Fruit fly (Drosophila melanogaster) whole organism, embryonic: ENCODE results near the gene CG1840.

ENCODE experiments used
- Awh ChIP-seq: fragments of 200-800 bp; sonication (Bioruptor generic); IDR thresholded peaks from 2 replicates; pipeline ENCODE4, ENCODE4 v1.3.6; 2022; ENCODE audit warnings: missing biosample characterization, missing genetic modification characterization
- CG12071 ChIP-seq: fragments of 200-800 bp; sonication (Bioruptor generic); optimal IDR thresholded peaks from 3 replicates; lab custom pipeline; 2018; ENCODE audit warnings: missing biosample characterization, mild to moderate bottlenecking, missing genetic modification characterization
- CG13287 ChIP-seq: fragments of 200-800 bp; sonication (Bioruptor generic); IDR thresholded peaks from 2 replicates; pipeline ENCODE4 v1.3.6; 2022; ENCODE audit warnings: missing biosample characterization, missing genetic modification characterization; ENCODE audit not compliant: partially characterized antibody
- CG14441 ChIP-seq: fragments of 200-800 bp; sonication (Bioruptor generic); IDR thresholded peaks from 2 replicates; pipeline ENCODE4 v1.3.6; 2022; ENCODE audit warnings: missing biosample characterization, missing genetic modification characterization
- CG14965 ChIP-seq: fragments of 200-800 bp; sonication (Bioruptor generic); optimal IDR thresholded peaks from 2 replicates; lab custom pipeline; 2016; ENCODE audit warnings: missing biosample characterization, missing genetic modification characterization, borderline replicate concordance
- CG17186 ChIP-seq: fragments of 200-800 bp; sonication (Bioruptor generic); optimal IDR thresholded peaks from 3 replicates; lab custom pipeline; 2017; ENCODE audit warnings: missing biosample characterization, missing genetic modification reagents, missing genetic modification characterization
- CG17361 ChIP-seq: fragments of 200-800 bp; sonication (Bioruptor generic); IDR thresholded peaks from 3 replicates; pipeline ENCODE4 v1.3.6; 2022; ENCODE audit warnings: missing biosample characterization, missing genetic modification characterization
- CG18011 ChIP-seq: fragments of 200-800 bp; sonication (Bioruptor generic); optimal IDR thresholded peaks from 2 replicates; lab custom pipeline; 2017; ENCODE audit warnings: missing biosample characterization, missing genetic modification characterization, mild to moderate bottlenecking, moderate library complexity, missing genotype
- CG42726 ChIP-seq: fragments of 200-800 bp; sonication (Bioruptor generic); IDR thresholded peaks from 2 replicates; pipeline ENCODE4 v1.3.6; 2022; ENCODE audit warnings: missing biosample characterization, missing genetic modification characterization; ENCODE audit not compliant: partially characterized antibody
- CG4360 ChIP-seq: fragments of 200-800 bp; sonication (Bioruptor generic); IDR thresholded peaks from 2 replicates; pipeline ENCODE4 v1.3.6; 2022; ENCODE audit warnings: missing biosample characterization, missing genetic modification characterization
- CG43689 ChIP-seq: fragments of 200-800 bp; sonication (Bioruptor generic); IDR thresholded peaks from 2 replicates; pipeline ENCODE4 v1.3.6; 2022; ENCODE audit warnings: missing biosample characterization, missing genetic modification characterization
- CG6683 ChIP-seq: fragments of 200-800 bp; sonication (Bioruptor generic); optimal IDR thresholded peaks from 2 replicates; lab custom pipeline; 2017; ENCODE audit warnings: missing biosample characterization, mild to moderate bottlenecking, missing genetic modification characterization, missing genetic modification reagents
- CG6813 ChIP-seq: fragments of 200-800 bp; sonication (Bioruptor generic); optimal IDR thresholded peaks from 2 replicates; lab custom pipeline; 2017; ENCODE audit warnings: missing biosample characterization, missing genetic modification characterization, mild to moderate bottlenecking, moderate library complexity, missing genetic modification reagents
- CG6854 ChIP-seq: fragments of 200-800 bp; sonication (Bioruptor generic); optimal IDR thresholded peaks from 3 replicates; lab custom pipeline; 2017; ENCODE audit warnings: missing biosample characterization, mild to moderate bottlenecking, missing genetic modification characterization
- CG8089 ChIP-seq: fragments of 200-800 bp; sonication (Bioruptor generic); optimal IDR thresholded peaks from 3 replicates; lab custom pipeline; 2016; ENCODE audit warnings: missing biosample characterization, missing genetic modification characterization
- CG9797 ChIP-seq: fragments of 200-800 bp; sonication (Bioruptor generic); optimal IDR thresholded peaks from 3 replicates; lab custom pipeline; 2018; ENCODE audit warnings: missing biosample characterization, mild to moderate bottlenecking, missing genetic modification characterization
- CoRest ChIP-seq: fragments of 200-800 bp; sonication (Bioruptor generic); optimal IDR thresholded peaks from 3 replicates; lab custom pipeline; 2018; ENCODE audit warnings: missing biosample characterization, mild to moderate bottlenecking, missing genetic modification characterization, moderate library complexity
- Deaf1 ChIP-seq: fragments of 200-800 bp; optimal IDR thresholded peaks from 3 replicates; lab custom pipeline; 2019; ENCODE audit warnings: missing biosample characterization, mild to moderate bottlenecking, missing genetic modification characterization, moderate library complexity
- Doc3 ChIP-seq: fragments of 200-800 bp; sonication (Bioruptor generic); IDR thresholded peaks from 3 replicates; pipeline ENCODE4 v1.3.6; 2022; ENCODE audit warnings: missing biosample characterization, missing genetic modification characterization; ENCODE audit not compliant: partially characterized antibody
- Drgx ChIP-seq: fragments of 200-800 bp; sonication (Bioruptor generic); IDR thresholded peaks from 2 replicates; pipeline ENCODE4 v1.3.6; 2022; ENCODE audit warnings: missing biosample characterization, missing genetic modification characterization
- H15 ChIP-seq: fragments of 200-800 bp; sonication (Bioruptor generic); IDR thresholded peaks from 3 replicates; pipeline ENCODE4 v1.3.6; 2022; ENCODE audit warnings: missing biosample characterization, missing genetic modification characterization
- H2.0 ChIP-seq: fragments of 200-800 bp; sonication (Bioruptor generic); IDR thresholded peaks from 2 replicates; pipeline ENCODE4 v1.3.6; 2022; ENCODE audit warnings: missing biosample characterization, missing genetic modification characterization
- Hey ChIP-seq: fragments of 200-800 bp; sonication (Bioruptor generic); optimal IDR thresholded peaks from 3 replicates; lab custom pipeline; 2018; ENCODE audit warnings: missing biosample characterization, mild to moderate bottlenecking, missing genetic modification characterization
- Hr39 ChIP-seq: fragments of >200 bp; optimal IDR thresholded peaks from 2 replicates; lab custom pipeline; 2017
- Lim3 ChIP-seq: fragments of 200-800 bp; sonication (Bioruptor generic); IDR thresholded peaks from 2 replicates; pipeline ENCODE4 v1.3.6; 2022; ENCODE audit warnings: missing biosample characterization, missing genetic modification characterization
- Lpt ChIP-seq: fragments of >200 bp; optimal IDR thresholded peaks from 2 replicates; lab custom pipeline; 2018; ENCODE audit warnings: missing biosample characterization, missing genetic modification characterization
- MBD-R2 ChIP-seq: fragments of 200-800 bp; sonication (Bioruptor generic); IDR thresholded peaks from 2 replicates; pipeline ENCODE4 v1.3.6; 2022; ENCODE audit warnings: missing biosample characterization, missing genetic modification characterization
- Sox100B ChIP-seq: fragments of 200-800 bp; sonication (Bioruptor generic); optimal IDR thresholded peaks from 3 replicates; lab custom pipeline; 2018; ENCODE audit warnings: missing biosample characterization, mild to moderate bottlenecking, missing genetic modification characterization
- ara ChIP-seq: fragments of 200-800 bp; sonication (Bioruptor generic); IDR thresholded peaks from 2 replicates; pipeline ENCODE4 v1.3.6; 2022; ENCODE audit warnings: missing biosample characterization, missing genetic modification characterization
- ash1 ChIP-seq: fragments of 200-800 bp; sonication (Bioruptor generic); optimal IDR thresholded peaks from 2 replicates; lab custom pipeline; 2018; ENCODE audit warnings: missing biosample characterization, mild to moderate bottlenecking, missing genetic modification characterization
- bbx ChIP-seq: fragments of 200-800 bp; sonication (Bioruptor generic); IDR thresholded peaks from 2 replicates; pipeline ENCODE4 v1.3.6; 2022; ENCODE audit warnings: missing biosample characterization, missing genetic modification characterization; ENCODE audit not compliant: partially characterized antibody
- br ChIP-seq: fragments of >200 bp; optimal IDR thresholded peaks from 2 replicates; lab custom pipeline; 2017
- cas ChIP-seq: fragments of 200-800 bp; sonication (Bioruptor generic); IDR thresholded peaks from 2 replicates; pipeline ENCODE4 v1.3.6; 2022; ENCODE audit warnings: missing biosample characterization, missing genetic modification characterization
- chif ChIP-seq, 2 experiments: fragments of 200-800 bp; sonication (Bioruptor generic); optimal IDR thresholded peaks; 3 replicates each; lab custom pipeline; 2016; ENCODE audit warnings: missing biosample characterization in 2 of 2, missing genetic modification characterization in 2 of 2
- chm ChIP-seq: fragments of 200-800 bp; sonication (Bioruptor generic); IDR thresholded peaks from 2 replicates; pipeline ENCODE4 v1.3.6; 2022; ENCODE audit warnings: missing biosample characterization, missing genetic modification characterization
- ci ChIP-seq: fragments of 200-800 bp; sonication (Bioruptor generic); IDR thresholded peaks from 3 replicates; pipeline ENCODE4 v1.3.6; 2022; ENCODE audit warnings: missing biosample characterization, missing genetic modification characterization
- crp ChIP-seq, 2 experiments: fragments of 200-800 bp; sonication (Bioruptor generic); optimal IDR thresholded peaks; 2 replicates in 1 of 2; 3 replicates in 1 of 2; lab custom pipeline; 2017; ENCODE audit warnings: missing biosample characterization in 2 of 2, missing genetic modification characterization in 2 of 2, mild to moderate bottlenecking in 1 of 2, moderate library complexity in 1 of 2
- eyg ChIP-seq: fragments of 200-800 bp; sonication (Bioruptor generic); optimal IDR thresholded peaks from 3 replicates; lab custom pipeline; 2016; ENCODE audit warnings: missing biosample characterization, missing genetic modification characterization
- fd64A ChIP-seq: fragments of 200-800 bp; sonication (Bioruptor generic); optimal IDR thresholded peaks from 3 replicates; lab custom pipeline; 2018; ENCODE audit warnings: missing biosample characterization, mild to moderate bottlenecking, missing genetic modification characterization
- grn ChIP-seq: fragments of 200-800 bp; sonication (Bioruptor generic); optimal IDR thresholded peaks from 3 replicates; lab custom pipeline; 2017; ENCODE audit warnings: missing biosample characterization, missing genetic modification characterization
- gsb-n ChIP-seq: fragments of 200-800 bp; sonication (Bioruptor generic); optimal IDR thresholded peaks from 3 replicates; lab custom pipeline; 2018; ENCODE audit warnings: missing biosample characterization, mild to moderate bottlenecking, missing genetic modification characterization
- gt ChIP-seq: fragments of 200-800 bp; sonication (Bioruptor generic); IDR thresholded peaks from 2 replicates; pipeline ENCODE4 v1.3.6; 2022; ENCODE audit warnings: missing biosample characterization, missing genetic modification characterization
- hb ChIP-seq: fragments of 200-800 bp; sonication (Bioruptor generic); IDR thresholded peaks from 3 replicates; pipeline ENCODE4 v1.3.6; 2022; ENCODE audit warnings: missing biosample characterization, missing genetic modification characterization; ENCODE audit not compliant: partially characterized antibody
- hbn ChIP-seq: fragments of 200-800 bp; sonication (Bioruptor generic); IDR thresholded peaks from 2 replicates; pipeline ENCODE4 v1.3.6; 2022; ENCODE audit warnings: missing biosample characterization, missing genetic modification characterization; ENCODE audit not compliant: partially characterized antibody
- ind ChIP-seq: fragments of 200-800 bp; sonication (Bioruptor generic); optimal IDR thresholded peaks from 3 replicates; lab custom pipeline; 2016; ENCODE audit warnings: missing biosample characterization, missing genetic modification characterization
- ken ChIP-seq: fragments of 200-800 bp; sonication (Bioruptor generic); IDR thresholded peaks from 3 replicates; pipeline ENCODE4 v1.3.6; 2022; ENCODE audit warnings: missing biosample characterization, missing genetic modification characterization
- pho ChIP-seq: fragments of 200-800 bp; sonication (Bioruptor generic); optimal IDR thresholded peaks from 2 replicates; lab custom pipeline; 2016; ENCODE audit warnings: missing biosample characterization, missing genetic modification characterization
- phol ChIP-seq: fragments of 200-800 bp; sonication (Bioruptor generic); optimal IDR thresholded peaks from 3 replicates; lab custom pipeline; 2018; ENCODE audit warnings: missing biosample characterization, mild to moderate bottlenecking, missing genetic modification characterization, moderate library complexity
- scrt ChIP-seq: fragments of 200-800 bp; sonication (Bioruptor generic); optimal IDR thresholded peaks from 2 replicates; lab custom pipeline; 2018; ENCODE audit warnings: missing biosample characterization, mild to moderate bottlenecking, missing genetic modification characterization, moderate library complexity
- sd ChIP-seq: fragments of 200-800 bp; sonication (Bioruptor generic); optimal IDR thresholded peaks from 3 replicates; lab custom pipeline; 2018; ENCODE audit warnings: missing biosample characterization, mild to moderate bottlenecking, missing genetic modification characterization, moderate library complexity
- trem ChIP-seq: fragments of 200-800 bp; optimal IDR thresholded peaks from 3 replicates; lab custom pipeline; 2019; ENCODE audit warnings: missing biosample characterization, mild to moderate bottlenecking, missing genetic modification characterization, moderate library complexity
- tup ChIP-seq: fragments of 200-800 bp; sonication (Bioruptor generic); optimal IDR thresholded peaks from 2 replicates; lab custom pipeline; 2016; ENCODE audit warnings: missing biosample characterization, mild to moderate bottlenecking, missing genetic modification characterization, moderate library complexity

Gene CG1840

dm6 chrX:11891682-11892179 is 3.6 kb downstream of the CG1840 start, which contains the start of gene sicily (continued):
- TF ChIP-seq CG17186, result peak; percentile 28
- no peak for TF ChIP-seq grn (GFP tag; lab: Kevin White, UChicago)
- no peak for TF ChIP-seq pho (GFP tag; lab: Kevin White, UChicago)
- no peak for TF ChIP-seq CG12071 (GFP tag; lab: Kevin White, UChicago)
- TF ChIP-seq ken, result no peak
- no peak for TF ChIP-seq CG6854 (GFP tag; lab: Kevin White, UChicago)
- no peak for TF ChIP-seq CG14965 (GFP tag; lab: Kevin White, UChicago)
- TF ChIP-seq CG43689 (GFP tag; lab: Robert Waterston, UW), result no peak
- TF ChIP-seq bbx, result peak; percentile 42
- TF ChIP-seq hb (GFP tag; lab: Robert Waterston, UW), result no peak
- TF ChIP-seq CG17361, result no peak
- TF ChIP-seq H2.0 (GFP tag; lab: Robert Waterston, UW), result no peak
- TF ChIP-seq crp (GFP tag; optimal IDR thresholded peaks at IDR 0.05; lab: Kevin White, UChicago), result peak; percentile 69 to 95
- no peak for TF ChIP-seq Lpt (GFP tag; lab: Kevin White, UChicago)
- no peak for TF ChIP-seq tup (GFP tag; lab: Kevin White, UChicago)
- TF ChIP-seq gsb-n (tag; lab: Kevin White, UChicago), result no peak
- TF ChIP-seq gt (GFP tag; lab: Robert Waterston, UW), result no peak
- TF ChIP-seq trem (tag; lab: Kevin White, UChicago), result peak; percentile 34
- 0 out of 2 replicates have a peak, but pooled peaks have one; percentile 18 for TF ChIP-seq hbn (GFP tag; lab: Robert Waterston, UW)
- no peak for TF ChIP-seq Hr39 (lab: Kevin White, UChicago)
- no peak for TF ChIP-seq eyg (GFP tag; lab: Kevin White, UChicago)
- TF ChIP-seq fd64A, result no peak
- TF ChIP-seq CoRest (tag; lab: Kevin White, UChicago), result peak; percentile 4
- TF ChIP-seq CG6683 (GFP tag; lab: Kevin White, UChicago), result no peak
- TF ChIP-seq chm (GFP tag; lab: Robert Waterston, UW), result no peak
- TF ChIP-seq CG9797 (GFP tag; lab: Kevin White, UChicago), result peak; percentile 25
- no peak for TF ChIP-seq Hey (tag; lab: Kevin White, UChicago)
- TF ChIP-seq CG13287 (GFP tag; lab: Robert Waterston, UW), result peak; percentile 51
- no peak for TF ChIP-seq chif (GFP tag; optimal IDR thresholded peaks at IDR 0.05; lab: Kevin White, UChicago)
- TF ChIP-seq ara (GFP tag; lab: Robert Waterston, UW), result no peak
- TF ChIP-seq CG8089 (GFP tag; lab: Kevin White, UChicago), result no peak
- TF ChIP-seq CG14441 (GFP tag; lab: Robert Waterston, UW), result no peak
- no peak for TF ChIP-seq CG42726 (GFP tag; lab: Robert Waterston, UW)
- TF ChIP-seq CG18011 (GFP tag; lab: Kevin White, UChicago), result no peak
- no peak for TF ChIP-seq ash1 (GFP tag; lab: Kevin White, UChicago)
- TF ChIP-seq scrt, result no peak
- TF ChIP-seq Sox100B (GFP tag; lab: Kevin White, UChicago), result no peak
- TF ChIP-seq CG6813 (GFP tag; lab: Kevin White, UChicago), result no peak
- no peak for TF ChIP-seq ind (GFP tag; lab: Kevin White, UChicago)
- no peak for TF ChIP-seq Drgx (GFP tag; lab: Robert Waterston, UW)
- TF ChIP-seq Awh (GFP tag; lab: Robert Waterston, UW), result 0 out of 2 replicates have a peak, but pooled peaks have one; percentile 30
- TF ChIP-seq phol (tag; lab: Kevin White, UChicago), result peak; percentile 19
- peak; percentile 99 for TF ChIP-seq MBD-R2 (GFP tag; lab: Robert Waterston, UW)
- no peak for TF ChIP-seq Deaf1 (tag; lab: Kevin White, UChicago)
- no peak for TF ChIP-seq sd
- no peak for TF ChIP-seq Doc3 (GFP tag; lab: Robert Waterston, UW)
- TF ChIP-seq H15, result no peak
- TF ChIP-seq CG4360 (GFP tag; lab: Robert Waterston, UW), result no peak
- TF ChIP-seq Lim3 (GFP tag; lab: Robert Waterston, UW), result no peak
- no peak for TF ChIP-seq ci
- no peak for TF ChIP-seq cas (GFP tag; lab: Robert Waterston, UW)
- TF ChIP-seq br (lab: Kevin White, UChicago), result no peak
